Fruit fly (Drosophila melanogaster) Kc167 (cell line): ENCODE measurements around the gene vri.

ENCODE experiments used
- Myc ChIP-seq: fragments of >200 bp; optimal IDR thresholded peaks from 2 replicates; lab custom pipeline; 2017; ENCODE audit warnings: missing external identifiers
- insv ChIP-seq: fragments of >200 bp; optimal IDR thresholded peaks from 3 replicates; lab custom pipeline; 2018; ENCODE audit warnings: missing external identifiers
- psq ChIP-seq: fragments of >200 bp; optimal IDR thresholded peaks from 2 replicates; lab custom pipeline; 2017; ENCODE audit warnings: missing external identifiers

dm6 chr2L:5292977-5293513 is 4.3 kb downstream of the vri start:
- TF ChIP-seq psq (no peak), Myc (lab: Kevin White, UChicago) (no peak), insv (lab: Kevin White, UChicago) (no peak)
